Worm (Caenorhabditis elegans) whole organism, young adult: Measurements from ENCODE around the gene irld-2.

Source experiments
- B0019.2 ChIP-seq: fragments of 200-800 bp; sonication (Bioruptor generic); conservative IDR thresholded peaks from 2 replicates; pipeline ENCODE4 v1.3.6; 2022; ENCODE audit warnings: missing genetic modification reagents, missing genetic modification characterization, missing compliant biosample characterization
- C06A6.2 ChIP-seq: fragments of 200-800 bp; sonication (Bioruptor generic); conservative IDR thresholded peaks from 2 replicates; pipeline ENCODE4 v1.3.6; 2022; ENCODE audit warnings: missing genetic modification characterization, missing compliant biosample characterization
- F22D6.2 ChIP-seq: sonication (generic microtip); optimal IDR thresholded peaks from 2 replicates; lab custom pipeline; 2016; ENCODE audit warnings: mild to moderate bottlenecking, missing genetic modification characterization, missing compliant biosample characterization
- F23B12.7 ChIP-seq: sonication (generic microtip); optimal IDR thresholded peaks from 2 replicates; lab custom pipeline; 2017; ENCODE audit warnings: missing genetic modification characterization, mild to moderate bottlenecking, missing compliant biosample characterization, antibody characterized with exemption, moderate library complexity; ENCODE audit not compliant: insufficient read depth
- F39B2.1 ChIP-seq: fragments of 200-800 bp; sonication (Bioruptor generic); IDR thresholded peaks from 2 replicates; pipeline ENCODE4 v1.3.6; 2022; ENCODE audit warnings: missing genetic modification reagents, missing genetic modification characterization, missing compliant biosample characterization
- K11D2.4 ChIP-seq: fragments of 200-800 bp; sonication (Bioruptor generic); IDR thresholded peaks from 2 replicates; pipeline ENCODE4 v1.3.6; 2022; ENCODE audit warnings: missing genetic modification reagents, missing genetic modification characterization, missing compliant biosample characterization
- K12H6.12 ChIP-seq: fragments of 200-800 bp; sonication (Bioruptor generic); optimal IDR thresholded peaks from 2 replicates; lab custom pipeline; 2018; ENCODE audit warnings: mild to moderate bottlenecking, missing genetic modification characterization, missing compliant biosample characterization
- ZK185.1 ChIP-seq: sonication (generic microtip); optimal IDR thresholded peaks from 2 replicates; lab custom pipeline; 2016; ENCODE audit warnings: mild to moderate bottlenecking, missing genetic modification characterization, missing compliant biosample characterization; ENCODE audit not compliant: poor library complexity, severe bottlenecking
- aptf-3 ChIP-seq: fragments of 200-800 bp; sonication (Bioruptor generic); IDR thresholded peaks from 2 replicates; pipeline ENCODE4 v1.3.6; 2022; ENCODE audit warnings: missing genetic modification characterization, missing compliant biosample characterization
- athp-1 ChIP-seq: sonication (generic microtip); optimal IDR thresholded peaks from 2 replicates; lab custom pipeline; 2017; ENCODE audit warnings: mild to moderate bottlenecking, missing genetic modification characterization, missing compliant biosample characterization
- ccch-3 ChIP-seq: fragments of 200-800 bp; sonication (Bioruptor generic); optimal IDR thresholded peaks from 2 replicates; lab custom pipeline; 2018; ENCODE audit warnings: mild to moderate bottlenecking, missing genetic modification characterization, missing compliant biosample characterization
- ceh-100 ChIP-seq: fragments of 200-800 bp; sonication (Bioruptor generic); IDR thresholded peaks from 2 replicates; pipeline ENCODE4 v1.3.6; 2022; ENCODE audit warnings: missing genetic modification reagents, missing genetic modification characterization, missing compliant biosample characterization
- ceh-40 ChIP-seq: fragments of 200-800 bp; sonication (Bioruptor generic); IDR thresholded peaks from 2 replicates; pipeline ENCODE4 v1.3.6; 2022; ENCODE audit warnings: missing genetic modification characterization, missing compliant biosample characterization
- ceh-58 ChIP-seq: fragments of 200-800 bp; sonication (Bioruptor generic); IDR thresholded peaks from 2 replicates; pipeline ENCODE4 v1.3.6; 2022; ENCODE audit warnings: missing genetic modification characterization, missing compliant biosample characterization
- ceh-79 ChIP-seq: sonication (generic microtip); optimal IDR thresholded peaks from 2 replicates; lab custom pipeline; 2017; ENCODE audit warnings: mild to moderate bottlenecking, missing genetic modification characterization, missing compliant biosample characterization
- chd-7 ChIP-seq: sonication (generic microtip); optimal IDR thresholded peaks from 2 replicates; lab custom pipeline; 2016; ENCODE audit warnings: mild to moderate bottlenecking, missing genetic modification characterization, moderate library complexity, missing compliant biosample characterization
- ets-4 ChIP-seq: fragments of 200-800 bp; sonication (Bioruptor generic); optimal IDR thresholded peaks from 2 replicates; lab custom pipeline; 2018; ENCODE audit warnings: mild to moderate bottlenecking, missing genetic modification characterization, missing compliant biosample characterization
- gei-17 ChIP-seq: fragments of 200-800 bp; sonication (Bioruptor generic); optimal IDR thresholded peaks from 2 replicates; lab custom pipeline; 2018; ENCODE audit warnings: mild to moderate bottlenecking, missing genetic modification characterization, missing compliant biosample characterization
- him-1 ChIP-seq: sonication (generic microtip); optimal IDR thresholded peaks from 2 replicates; lab custom pipeline; 2016; ENCODE audit warnings: missing genotype, missing genetic modification reagents, missing genetic modification characterization, missing compliant biosample characterization
- hmg-1.2 ChIP-seq: fragments of 200-800 bp; sonication (Bioruptor generic); IDR thresholded peaks from 2 replicates; pipeline ENCODE4 v1.3.6; 2022; ENCODE audit warnings: missing genetic modification reagents, missing genetic modification characterization, missing compliant biosample characterization
- hmg-20 ChIP-seq: fragments of 200-800 bp; sonication (Bioruptor generic); IDR thresholded peaks from 2 replicates; pipeline ENCODE4 v1.3.6; 2022; ENCODE audit warnings: missing genetic modification reagents, missing genetic modification characterization, missing compliant biosample characterization
- hrde-1 ChIP-seq: sonication (generic microtip); optimal IDR thresholded peaks from 2 replicates; lab custom pipeline; 2016; ENCODE audit warnings: missing genetic modification characterization, mild to moderate bottlenecking, missing compliant biosample characterization, moderate library complexity, missing genotype, missing genetic modification reagents, borderline replicate concordance
- lag-1 ChIP-seq: fragments of 200-800 bp; sonication (Bioruptor generic); IDR thresholded peaks from 2 replicates; pipeline ENCODE4 v1.3.6; 2022; ENCODE audit warnings: missing genetic modification reagents, missing genetic modification characterization, missing compliant biosample characterization
- let-607 ChIP-seq, 2 experiments: fragments of 200-800 bp in 1 of 2; sonication (Bioruptor generic) in 1 of 2; sonication (generic microtip) in 1 of 2; optimal IDR thresholded peaks; 2 replicates each; lab custom pipeline; 2016 to 2018; ENCODE audit warnings: mild to moderate bottlenecking in 2 of 2, missing compliant biosample characterization in 2 of 2, missing genetic modification characterization in 2 of 2, moderate library complexity in 2 of 2, missing genotype in 1 of 2
- lir-1 ChIP-seq: fragments of 200-800 bp; sonication (Bioruptor generic); conservative IDR thresholded peaks from 2 replicates; pipeline ENCODE4 v1.3.6; 2022; ENCODE audit warnings: missing genetic modification reagents, missing genetic modification characterization, missing compliant biosample characterization
- madf-8 ChIP-seq: fragments of 200-800 bp; sonication (Bioruptor generic); conservative IDR thresholded peaks from 2 replicates; pipeline ENCODE4 v1.3.6; 2022; ENCODE audit warnings: missing genetic modification reagents, missing genetic modification characterization, missing compliant biosample characterization
- nhr-80 ChIP-seq: sonication (generic microtip); optimal IDR thresholded peaks from 2 replicates; lab custom pipeline; 2016; ENCODE audit warnings: missing genetic modification characterization, missing compliant biosample characterization
- pbrm-1 ChIP-seq: fragments of 200-800 bp; sonication (Bioruptor generic); IDR thresholded peaks from 2 replicates; pipeline ENCODE4 v1.3.6; 2022; ENCODE audit warnings: missing genetic modification reagents, missing genetic modification characterization, missing compliant biosample characterization
- rcor-1 ChIP-seq: fragments of 200-800 bp; sonication (Bioruptor generic); IDR thresholded peaks from 2 replicates; pipeline ENCODE4 v1.3.6; 2022; ENCODE audit warnings: missing genetic modification reagents, missing genetic modification characterization, missing compliant biosample characterization
- rec-8 ChIP-seq, 2 experiments: sonication (generic microtip); optimal IDR thresholded peaks; 2 replicates each; lab custom pipeline; 2016; ENCODE audit warnings: mild to moderate bottlenecking in 2 of 2, missing genetic modification characterization in 2 of 2, missing genetic modification reagents in 2 of 2, missing genotype in 2 of 2, missing biosample characterization in 1 of 2, missing compliant biosample characterization in 1 of 2, moderate library complexity in 1 of 2
- sdz-38 ChIP-seq: sonication (generic microtip); optimal IDR thresholded peaks from 2 replicates; lab custom pipeline; 2016; ENCODE audit warnings: missing genotype, missing genetic modification characterization, missing compliant biosample characterization
- snpc-3.4 ChIP-seq: sonication (generic microtip); optimal IDR thresholded peaks from 2 replicates; lab custom pipeline; 2017; ENCODE audit warnings: missing genetic modification characterization, mild to moderate bottlenecking, missing compliant biosample characterization, antibody characterized with exemption, moderate library complexity, missing genotype, missing genetic modification reagents
- sptf-2 ChIP-seq: fragments of 200-800 bp; sonication (Bioruptor generic); optimal IDR thresholded peaks from 2 replicates; lab custom pipeline; 2018; ENCODE audit warnings: mild to moderate bottlenecking, missing genetic modification characterization, missing compliant biosample characterization
- zim-3 ChIP-seq: sonication (generic microtip); optimal IDR thresholded peaks from 2 replicates; lab custom pipeline; 2017; ENCODE audit warnings: mild to moderate bottlenecking, missing genetic modification characterization, moderate library complexity, missing compliant biosample characterization
- ztf-26 ChIP-seq: sonication (generic microtip); optimal IDR thresholded peaks from 2 replicates; lab custom pipeline; 2017; ENCODE audit warnings: missing genetic modification characterization, missing compliant biosample characterization

irld-2 gene

ce11 chrX:13388829-13389228 is 6.0 kb downstream of the irld-2 start:
- no peak for TF ChIP-seq madf-8
- TF ChIP-seq ceh-40, result no peak
- no peak for TF ChIP-seq him-1 (tag; lab: Kevin White, UChicago)
- no peak for TF ChIP-seq F23B12.7
- TF ChIP-seq ccch-3, result no peak
- no peak for TF ChIP-seq F39B2.1 (GFP tag; lab: Robert Waterston, UW)

- TF ChIP-seq let-607 (tag; optimal IDR thresholded peaks at IDR 0.05; lab: Kevin White, UChicago) (peak in 1 of 2 experiments; percentile 63), lir-1 (GFP tag; lab: Robert Waterston, UW) (no peak)
- TF ChIP-seq, all 124 proteins: peak for 1
Measured at ce11 chrX:13387497-13387953, 7.3 kb downstream of the irld-2 start, which contains the start of gene C49F8.3. TSS of gene C49F8.3 (minus strand) at chrX:13387547.

ce11 chrX:13384743-13385142 is 10.1 kb downstream of the irld-2 start:
- TF ChIP-seq ztf-26 (tag; lab: Kevin White, UChicago) (no peak), ceh-58 (GFP tag; lab: Robert Waterston, UW) (no peak), ceh-100 (GFP tag; lab: Robert Waterston, UW) (no peak), hrde-1 (tag; lab: Kevin White, UChicago) (no peak), gei-17 (GFP tag; lab: Kevin White, UChicago) (no peak), aptf-3 (GFP tag; lab: Robert Waterston, UW) (no peak), lag-1 (no peak), rcor-1 (GFP tag; lab: Robert Waterston, UW) (no peak), hmg-20 (GFP tag; lab: Robert Waterston, UW) (no peak)

ce11 chrX:13383273-13383672 is 11.6 kb downstream of the irld-2 start:
- TF ChIP-seq rec-8 (tag; optimal IDR thresholded peaks at IDR 0.05; lab: Kevin White, UChicago), result no peak
- no peak for TF ChIP-seq sdz-38 (tag; lab: Kevin White, UChicago)
- no peak for TF ChIP-seq snpc-3.4 (tag; lab: Kevin White, UChicago)
- no peak for TF ChIP-seq F22D6.2 (tag; lab: Kevin White, UChicago)
- TF ChIP-seq C06A6.2 (GFP tag; lab: Robert Waterston, UW), result no peak

ce11 chrX:13380988-13381742 is 13.7 kb downstream of the irld-2 start:
- TF ChIP-seq nhr-80, result no peak
- no peak for TF ChIP-seq K11D2.4 (GFP tag; lab: Robert Waterston, UW)
- TF ChIP-seq K12H6.12 (tag; lab: Kevin White, UChicago), result no peak
- no peak for TF ChIP-seq ZK185.1
- TF ChIP-seq sptf-2, result no peak
- TF ChIP-seq lag-1, result no peak
- TF ChIP-seq zim-3 (tag; lab: Kevin White, UChicago), result no peak
- TF ChIP-seq B0019.2 (GFP tag; lab: Robert Waterston, UW), result no peak
- no peak for TF ChIP-seq chd-7
- no peak for TF ChIP-seq ets-4 (GFP tag; lab: Kevin White, UChicago)
- no peak for TF ChIP-seq athp-1 (tag; lab: Kevin White, UChicago)
- TF ChIP-seq pbrm-1, result no peak
- TF ChIP-seq hmg-1.2 (GFP tag; lab: Robert Waterston, UW), result no peak
- TF ChIP-seq ceh-79 (tag; lab: Kevin White, UChicago), result no peak
- TF ChIP-seq, all 124 proteins: peak for 0
